Fruit fly (Drosophila melanogaster) whole organism, larva: ENCODE results near the gene slf.

Source experiments
- noc ChIP-seq: fragments of 200-800 bp; sonication (Bioruptor generic); optimal IDR thresholded peaks from 3 replicates; lab custom pipeline; 2019; ENCODE audit warnings: missing biosample characterization, mild to moderate bottlenecking, missing genetic modification characterization, moderate library complexity

slf gene

dm6 chr2L:4793780-4794523 lies 7.8 kb downstream of the slf start, which contains the start of gene fipi:
fipi (minus strand) TSS chr2L:4794044.
- TF ChIP-seq noc (tag; lab: Kevin White, UChicago) = no peak

dm6 chr2L:4762595-4762994 lies 39.1 kb downstream of the slf start, which contains the start of gene CG42523:
CG42523 (plus strand) TSS chr2L:4762895.
- TF ChIP-seq noc (tag; lab: Kevin White, UChicago) = no peak
